Worm (Caenorhabditis elegans): ENCODE results near the gene C54G10.1.

C54G10.1 gene

DNA sequence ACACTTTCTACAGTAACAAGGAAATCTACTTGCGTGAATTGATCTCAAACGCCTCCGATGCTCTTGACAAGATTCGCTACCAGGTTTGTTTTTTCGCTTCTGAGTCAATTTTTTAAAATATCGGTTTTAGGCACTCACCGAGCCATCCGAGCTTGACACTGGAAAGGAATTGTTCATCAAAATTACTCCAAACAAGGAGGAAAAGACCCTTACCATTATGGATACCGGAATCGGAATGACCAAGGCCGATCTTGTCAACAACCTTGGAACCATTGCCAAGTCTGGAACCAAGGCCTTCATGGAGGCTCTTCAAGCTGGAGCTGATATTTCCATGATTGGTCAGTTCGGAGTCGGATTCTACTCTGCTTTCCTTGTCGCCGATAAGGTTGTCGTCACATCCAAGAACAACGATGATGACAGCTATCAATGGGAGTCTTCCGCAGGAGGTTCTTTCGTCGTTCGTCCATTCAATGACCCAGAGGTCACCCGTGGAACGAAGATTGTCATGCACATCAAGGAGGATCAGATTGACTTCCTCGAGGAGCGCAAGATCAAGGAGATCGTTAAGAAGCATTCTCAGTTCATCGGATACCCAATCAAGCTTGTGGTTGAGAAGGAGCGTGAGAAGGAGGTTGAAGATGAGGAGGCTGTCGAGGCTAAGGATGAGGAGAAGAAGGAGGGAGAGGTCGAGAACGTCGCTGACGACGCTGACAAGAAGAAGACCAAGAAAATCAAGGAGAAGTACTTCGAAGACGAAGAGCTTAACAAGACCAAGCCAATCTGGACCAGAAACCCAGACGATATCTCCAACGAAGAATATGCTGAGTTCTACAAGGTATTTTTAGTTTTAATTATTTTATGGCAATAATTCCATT, 45.6 kb downstream of the C54G10.1 start:
- TF ChIP-seq hlh-30 (tag; optimal IDR thresholded peaks at IDR 0.05; ENCODE audit: insufficient read depth), result no peak
- TF ChIP-seq pha-2 (tag; optimal IDR thresholded peaks at IDR 0.05), result no peak
- no peak for TF ChIP-seq mec-3 (tag; optimal IDR thresholded peaks at IDR 0.05; ENCODE audit: borderline replicate concordance)
- TF ChIP-seq pqm-1 (tag; optimal IDR thresholded peaks at IDR 0.05), result peak; percentile 4
- no peak for TF ChIP-seq ceh-22 (tag; optimal IDR thresholded peaks at IDR 0.05)
- TF ChIP-seq ceh-24 (tag; optimal IDR thresholded peaks at IDR 0.05), result no peak
- no peak for TF ChIP-seq ceh-18 (tag; optimal IDR thresholded peaks at IDR 0.05)
- TF ChIP-seq ceh-19 (GFP tag; optimal IDR thresholded peaks at IDR 0.05), result no peak
- TF ChIP-seq ama-1 (optimal IDR thresholded peaks at IDR 0.05), result no peak
- no peak for TF ChIP-seq ceh-9 (tag; optimal IDR thresholded peaks at IDR 0.05)
- peak; percentile 8 for TF ChIP-seq hlh-6 (tag; optimal IDR thresholded peaks at IDR 0.05)

DNA sequence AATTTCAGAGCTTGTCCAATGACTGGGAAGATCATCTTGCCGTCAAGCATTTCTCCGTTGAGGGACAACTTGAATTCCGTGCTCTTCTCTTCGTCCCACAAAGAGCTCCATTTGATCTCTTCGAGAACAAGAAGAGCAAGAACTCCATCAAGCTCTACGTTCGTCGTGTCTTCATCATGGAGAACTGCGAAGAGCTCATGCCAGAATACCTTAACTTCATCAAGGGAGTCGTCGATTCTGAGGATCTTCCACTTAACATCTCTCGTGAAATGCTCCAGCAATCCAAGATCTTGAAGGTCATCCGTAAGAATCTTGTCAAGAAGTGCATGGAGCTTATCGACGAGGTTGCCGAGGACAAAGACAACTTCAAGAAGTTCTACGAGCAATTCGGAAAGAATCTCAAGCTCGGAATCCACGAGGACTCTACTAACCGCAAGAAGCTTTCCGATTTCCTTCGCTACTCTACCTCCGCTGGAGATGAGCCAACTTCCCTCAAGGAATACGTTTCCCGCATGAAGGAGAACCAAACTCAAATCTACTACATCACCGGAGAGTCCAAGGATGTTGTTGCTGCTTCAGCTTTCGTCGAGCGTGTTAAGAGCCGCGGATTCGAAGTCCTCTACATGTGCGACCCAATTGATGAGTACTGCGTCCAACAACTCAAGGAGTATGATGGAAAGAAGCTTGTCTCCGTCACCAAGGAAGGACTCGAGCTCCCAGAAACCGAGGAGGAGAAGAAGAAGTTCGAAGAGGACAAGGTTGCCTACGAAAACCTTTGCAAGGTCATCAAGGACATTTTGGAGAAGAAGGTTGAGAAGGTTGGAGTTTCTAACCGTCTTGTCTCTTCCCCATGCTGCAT, 46.4 kb downstream of the C54G10.1 start:
- TF ChIP-seq T23F11.4 (GFP tag; optimal IDR thresholded peaks at IDR 0.05) (peak; percentile 2), pag-3 (tag; optimal IDR thresholded peaks at IDR 0.05; ENCODE audit: borderline replicate concordance) (no peak)

DNA sequence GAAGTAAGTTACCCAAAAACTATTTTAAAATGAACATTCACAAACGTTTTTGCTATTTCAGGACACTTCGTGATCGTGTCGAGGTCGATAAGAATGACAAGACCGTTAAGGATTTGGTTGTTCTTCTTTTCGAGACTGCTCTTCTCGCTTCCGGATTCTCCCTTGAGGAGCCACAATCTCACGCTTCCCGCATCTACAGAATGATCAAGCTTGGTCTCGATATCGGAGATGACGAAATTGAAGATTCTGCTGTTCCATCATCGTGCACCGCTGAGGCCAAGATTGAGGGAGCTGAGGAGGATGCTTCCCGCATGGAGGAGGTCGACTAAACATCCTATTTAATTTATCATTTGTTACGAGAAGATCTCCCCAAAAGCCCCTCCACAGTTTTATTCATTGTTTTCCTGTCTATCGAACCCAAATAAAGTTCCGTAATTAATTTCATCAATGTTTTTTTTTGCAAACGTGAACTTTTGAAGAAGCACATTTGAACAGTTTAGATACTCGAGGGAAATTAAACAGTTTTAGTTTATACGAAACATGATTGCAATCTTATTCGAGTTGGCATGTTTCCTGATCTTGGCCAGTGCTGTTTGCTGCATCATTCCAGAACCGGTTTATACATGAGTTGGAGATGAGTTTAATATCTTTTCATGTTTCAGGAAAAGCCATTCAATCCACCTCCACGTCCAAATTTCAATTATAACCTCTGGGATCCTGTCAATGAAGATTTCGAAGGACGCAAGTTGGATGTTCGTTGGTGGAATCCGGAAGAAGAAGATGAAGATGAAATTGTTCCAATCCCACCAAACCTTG, 47.4 kb downstream of the C54G10.1 start, which contains the start of gene C47E8.11:
TSS of gene C47E8.11 (plus strand) at position 520 of the 816 bp plus-strand sequence.
- no peak for TF ChIP-seq elt-4 (tag; optimal IDR thresholded peaks at IDR 0.05)
- TF ChIP-seq nfya-1 (tag; optimal IDR thresholded peaks at IDR 0.05), result peak; percentile 12
- TF ChIP-seq tbx-7 (tag; optimal IDR thresholded peaks at IDR 0.05), result no peak

DNA sequence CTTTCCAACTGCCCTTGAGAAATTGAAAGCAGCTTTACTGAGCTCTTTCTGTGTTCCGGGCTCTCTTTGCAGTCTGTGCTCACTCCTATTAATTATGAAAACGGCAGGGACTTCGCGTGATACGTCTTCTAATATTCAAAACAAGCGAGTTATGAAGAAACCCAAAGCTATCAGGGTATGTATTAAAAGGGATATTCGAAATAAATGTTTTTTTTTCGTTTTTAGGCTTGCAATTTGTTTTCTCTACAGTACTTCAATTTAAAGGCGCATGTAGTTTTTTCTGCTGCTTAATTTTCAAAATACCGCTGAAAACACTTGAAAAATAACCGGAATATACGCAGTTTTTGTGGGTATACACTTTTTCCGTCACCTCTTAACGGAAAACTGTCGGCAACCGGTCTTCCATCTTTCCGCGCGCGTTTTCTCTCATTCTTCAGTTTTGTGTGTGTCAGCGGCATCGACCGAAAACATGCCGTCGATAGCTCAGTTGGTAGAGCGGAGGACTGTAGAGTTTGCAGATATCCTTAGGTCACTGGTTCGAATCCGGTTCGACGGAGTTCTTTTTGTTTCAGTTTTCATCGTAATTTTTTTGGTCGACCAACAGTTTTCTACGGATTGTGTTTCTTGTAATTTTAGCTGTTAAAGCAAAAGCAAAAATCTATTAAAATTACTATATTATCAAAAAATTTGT, 48.3 kb downstream of the C54G10.1 start, which contains the start of gene gasr-8:
TSS of gene gasr-8 (plus strand) at position 51 of the 691 bp plus-strand sequence.
- no peak for TF ChIP-seq hlh-13 (GFP tag; optimal IDR thresholded peaks at IDR 0.05)
- peak; percentile 15 for TF ChIP-seq ceh-48 (tag; optimal IDR thresholded peaks at IDR 0.05)
- no peak for TF ChIP-seq tbx-7 (tag; optimal IDR thresholded peaks at IDR 0.05)
- no peak for TF ChIP-seq unc-42 (tag; optimal IDR thresholded peaks at IDR 0.05)
- TF ChIP-seq dve-1 (tag; optimal IDR thresholded peaks at IDR 0.05), result no peak
- no peak for TF ChIP-seq npax-4 (tag; optimal IDR thresholded peaks at IDR 0.05)
- TF ChIP-seq pros-1 (tag; optimal IDR thresholded peaks at IDR 0.05), result no peak
- no peak for TF ChIP-seq ceh-24 (tag; optimal IDR thresholded peaks at IDR 0.05)
- peak; percentile 4 for TF ChIP-seq nfya-1 (tag; optimal IDR thresholded peaks at IDR 0.05)
- no peak for TF ChIP-seq ama-1 (optimal IDR thresholded peaks at IDR 0.05)
- no peak for TF ChIP-seq ceh-34 (tag; optimal IDR thresholded peaks at IDR 0.05)
- no peak for TF ChIP-seq madf-2 (tag; optimal IDR thresholded peaks at IDR 0.05)
- TF ChIP-seq ceh-45 (GFP tag; IDR thresholded peaks at IDR 0.05), result no peak
- no peak for TF ChIP-seq hlh-6 (tag; optimal IDR thresholded peaks at IDR 0.05)
- TF ChIP-seq pha-2 (tag; optimal IDR thresholded peaks at IDR 0.05), result no peak
- no peak for TF ChIP-seq pha-4 (tag; optimal IDR thresholded peaks at IDR 0.05)
- no peak for TF ChIP-seq rnt-1 (tag; optimal IDR thresholded peaks at IDR 0.05)
- TF ChIP-seq mec-3 (tag; optimal IDR thresholded peaks at IDR 0.05; ENCODE audit: borderline replicate concordance), result no peak
- TF ChIP-seq unc-86 (tag; optimal IDR thresholded peaks at IDR 0.05), result no peak
- TF ChIP-seq elt-4 (tag; optimal IDR thresholded peaks at IDR 0.05), result no peak
- TF ChIP-seq fax-1 (tag; optimal IDR thresholded peaks at IDR 0.05), result peak; percentile 15
- TF ChIP-seq ceh-31 (tag; optimal IDR thresholded peaks at IDR 0.05), result no peak
- peak; percentile 57 for TF ChIP-seq elt-2 (tag; optimal IDR thresholded peaks at IDR 0.05)
- no peak for TF ChIP-seq tbx-2 (tag; optimal IDR thresholded peaks at IDR 0.05)
- no peak for TF ChIP-seq odd-2 (tag; optimal IDR thresholded peaks at IDR 0.05)
- TF ChIP-seq hlh-15 (tag; optimal IDR thresholded peaks at IDR 0.05), result peak; percentile 36
- no peak for TF ChIP-seq hlh-8 (tag; optimal IDR thresholded peaks at IDR 0.05)
- TF ChIP-seq che-1 (tag; optimal IDR thresholded peaks at IDR 0.05), result peak; percentile 57
- TF ChIP-seq sox-4 (tag; optimal IDR thresholded peaks at IDR 0.05), result peak; percentile 9
- TF ChIP-seq sox-2 (GFP tag; IDR thresholded peaks at IDR 0.05), result no peak
- TF ChIP-seq sdc-2 (tag; optimal IDR thresholded peaks at IDR 0.05), result no peak
